Fruit fly (Drosophila melanogaster) whole organism, embryonic: ENCODE data around the gene CG32163.

Source experiments
- Antp ChIP-seq: fragments of 200-800 bp; sonication (Bioruptor generic); optimal IDR thresholded peaks from 3 replicates; lab custom pipeline; 2016; ENCODE audit warnings: missing biosample characterization, missing genetic modification characterization
- CG11093 ChIP-seq: fragments of 200-800 bp; sonication (Bioruptor generic); IDR thresholded peaks from 3 replicates; pipeline ENCODE4 v1.3.6; 2022; ENCODE audit warnings: missing biosample characterization, missing genetic modification characterization
- CG11723 ChIP-seq: fragments of 200-800 bp; sonication (Bioruptor generic); optimal IDR thresholded peaks from 2 replicates; lab custom pipeline; 2017; ENCODE audit warnings: missing biosample characterization, mild to moderate bottlenecking, missing genetic modification characterization
- CG13296 ChIP-seq: fragments of 200-800 bp; sonication (Bioruptor generic); optimal IDR thresholded peaks from 3 replicates; lab custom pipeline; 2018; ENCODE audit warnings: missing biosample characterization, mild to moderate bottlenecking, missing genetic modification characterization
- CG14667 ChIP-seq: fragments of 200-800 bp; sonication (Bioruptor generic); IDR thresholded peaks from 2 replicates; pipeline ENCODE4 v1.3.6; 2022; ENCODE audit warnings: missing biosample characterization, missing genetic modification characterization
- CG14710 ChIP-seq: fragments of 200-800 bp; sonication (Bioruptor generic); optimal IDR thresholded peaks from 3 replicates; lab custom pipeline; 2019; ENCODE audit warnings: missing biosample characterization, mild to moderate bottlenecking, missing genetic modification characterization, moderate library complexity
- CG15514 ChIP-seq: fragments of 200-800 bp; sonication (Bioruptor generic); optimal IDR thresholded peaks from 3 replicates; lab custom pipeline; 2017; ENCODE audit warnings: missing biosample characterization, missing genetic modification characterization, mild to moderate bottlenecking, moderate library complexity, missing genetic modification reagents
- CG16813 ChIP-seq: fragments of 200-800 bp; sonication (Bioruptor generic); IDR thresholded peaks from 3 replicates; pipeline ENCODE4 v1.3.6; 2022; ENCODE audit warnings: missing biosample characterization, missing genetic modification characterization; ENCODE audit not compliant: partially characterized antibody
- CG16815 ChIP-seq: fragments of 200-800 bp; sonication (Bioruptor generic); optimal IDR thresholded peaks from 3 replicates; lab custom pipeline; 2017; ENCODE audit warnings: missing biosample characterization, mild to moderate bottlenecking, missing genetic modification characterization
- CG16863 ChIP-seq: fragments of 200-800 bp; sonication (Bioruptor generic); optimal IDR thresholded peaks from 3 replicates; lab custom pipeline; 2016; ENCODE audit warnings: missing biosample characterization, missing genetic modification characterization
- CG18476 ChIP-seq: fragments of 200-800 bp; sonication (Bioruptor generic); optimal IDR thresholded peaks from 2 replicates; lab custom pipeline; 2016; ENCODE audit warnings: missing biosample characterization, mild to moderate bottlenecking, missing genetic modification characterization
- CG18599 ChIP-seq: fragments of 200-800 bp; sonication (Bioruptor generic); optimal IDR thresholded peaks from 3 replicates; lab custom pipeline; 2017; ENCODE audit warnings: missing biosample characterization, missing genetic modification characterization, mild to moderate bottlenecking, moderate library complexity, missing genetic modification reagents
- CG30020 ChIP-seq: fragments of 200-800 bp; optimal IDR thresholded peaks from 2 replicates; lab custom pipeline; 2019; ENCODE audit warnings: missing biosample characterization, mild to moderate bottlenecking, missing genetic modification characterization, moderate library complexity
- CG32772 ChIP-seq: fragments of 200-800 bp; sonication (Bioruptor generic); IDR thresholded peaks from 2 replicates; pipeline ENCODE4 v1.3.6; 2022; ENCODE audit warnings: missing biosample characterization, missing genetic modification characterization
- CG3407 ChIP-seq: fragments of 200-800 bp; sonication (Bioruptor generic); optimal IDR thresholded peaks from 2 replicates; lab custom pipeline; 2018; ENCODE audit warnings: missing biosample characterization, mild to moderate bottlenecking, missing genetic modification characterization
- CG4404 ChIP-seq: fragments of 200-800 bp; sonication (Bioruptor generic); IDR thresholded peaks from 2 replicates; pipeline ENCODE4 v1.3.6; 2022; ENCODE audit warnings: missing biosample characterization, missing genetic modification characterization
- CG4424 ChIP-seq: fragments of 200-800 bp; sonication (Bioruptor generic); optimal IDR thresholded peaks from 3 replicates; lab custom pipeline; 2016; ENCODE audit warnings: missing biosample characterization, missing genetic modification characterization
- CG4820 ChIP-seq: fragments of 200-800 bp; sonication (Bioruptor generic); optimal IDR thresholded peaks from 3 replicates; lab custom pipeline; 2016; ENCODE audit warnings: missing biosample characterization, missing genetic modification characterization
- CG6175 ChIP-seq: fragments of 200-800 bp; sonication (Bioruptor generic); IDR thresholded peaks from 3 replicates; pipeline ENCODE4 v1.3.6; 2022; ENCODE audit warnings: missing biosample characterization, missing genetic modification characterization
- CG6854 ChIP-seq: fragments of 200-800 bp; sonication (Bioruptor generic); optimal IDR thresholded peaks from 3 replicates; lab custom pipeline; 2017; ENCODE audit warnings: missing biosample characterization, mild to moderate bottlenecking, missing genetic modification characterization
- CG8944 ChIP-seq: fragments of 200-800 bp; sonication (Bioruptor generic); optimal IDR thresholded peaks from 3 replicates; lab custom pipeline; 2016; ENCODE audit warnings: missing biosample characterization, missing genetic modification characterization
- Dfd ChIP-seq, 2 experiments: fragments of >200 bp; optimal IDR thresholded peaks; 2 replicates each; lab custom pipeline; 2017; ENCODE audit warnings: missing biosample characterization in 2 of 2, missing genetic modification characterization in 2 of 2
- Dp ChIP-seq: fragments of 200-800 bp; sonication (Bioruptor generic); optimal IDR thresholded peaks from 2 replicates; lab custom pipeline; 2018; ENCODE audit warnings: missing biosample characterization, mild to moderate bottlenecking, missing genetic modification characterization, moderate library complexity
- Dref ChIP-seq: fragments of 200-800 bp; sonication (Bioruptor generic); IDR thresholded peaks from 2 replicates; pipeline ENCODE4 v1.3.6; 2022; ENCODE audit warnings: missing biosample characterization, missing genetic modification characterization
- Fer1 ChIP-seq: fragments of 200-800 bp; sonication (Bioruptor generic); optimal IDR thresholded peaks from 2 replicates; lab custom pipeline; 2017; ENCODE audit warnings: missing biosample characterization, mild to moderate bottlenecking, missing genetic modification characterization
- HLH4C ChIP-seq: fragments of 200-800 bp; sonication (Bioruptor generic); IDR thresholded peaks from 3 replicates; pipeline ENCODE4 v1.3.6; 2022; ENCODE audit warnings: missing biosample characterization, missing genetic modification characterization; ENCODE audit not compliant: partially characterized antibody
- HLHmδ ChIP-seq: fragments of 200-800 bp; sonication (Bioruptor generic); optimal IDR thresholded peaks from 2 replicates; lab custom pipeline; 2018; ENCODE audit warnings: missing biosample characterization, mild to moderate bottlenecking, missing genetic modification characterization, moderate library complexity
- MBD-R2 ChIP-seq: fragments of 200-800 bp; sonication (Bioruptor generic); IDR thresholded peaks from 2 replicates; pipeline ENCODE4 v1.3.6; 2022; ENCODE audit warnings: missing biosample characterization, missing genetic modification characterization
- MTF-1 ChIP-seq: fragments of 200-800 bp; sonication (Bioruptor generic); optimal IDR thresholded peaks from 2 replicates; lab custom pipeline; 2018; ENCODE audit warnings: missing biosample characterization, mild to moderate bottlenecking, missing genetic modification characterization, borderline replicate concordance
- Med ChIP-seq: fragments of 200-800 bp; sonication (Bioruptor generic); peaks from one replicate; lab custom pipeline; 2016; ENCODE audit warnings: missing biosample characterization, missing genetic modification characterization, mild to moderate bottlenecking, inconsistent platforms, moderate library complexity
- Nf-YB ChIP-seq: fragments of 200-800 bp; sonication (Bioruptor generic); optimal IDR thresholded peaks from 3 replicates; lab custom pipeline; 2019; ENCODE audit warnings: missing biosample characterization, mild to moderate bottlenecking, missing genetic modification characterization, moderate library complexity
- PHDP ChIP-seq: fragments of 200-800 bp; sonication (Bioruptor generic); optimal IDR thresholded peaks from 3 replicates; lab custom pipeline; 2018; ENCODE audit warnings: missing biosample characterization, mild to moderate bottlenecking, missing genetic modification characterization, moderate library complexity
- Rfx ChIP-seq: fragments of 200-800 bp; sonication (Bioruptor generic); IDR thresholded peaks from 2 replicates; pipeline ENCODE4 v1.3.6; 2022; ENCODE audit warnings: missing biosample characterization, missing genetic modification characterization
- Side ChIP-seq: fragments of 200-800 bp; sonication (Bioruptor generic); optimal IDR thresholded peaks from 2 replicates; lab custom pipeline; 2016; ENCODE audit warnings: missing biosample characterization, missing genetic modification characterization
- Sin3A ChIP-seq: fragments of >200 bp; optimal IDR thresholded peaks from 2 replicates; lab custom pipeline; 2018
- Sry-β ChIP-seq: fragments of 200-800 bp; sonication (Bioruptor generic); optimal IDR thresholded peaks from 2 replicates; lab custom pipeline; 2018; ENCODE audit warnings: missing biosample characterization, mild to moderate bottlenecking, missing genetic modification characterization, moderate library complexity
- Usf ChIP-seq: fragments of 200-800 bp; sonication (Bioruptor generic); optimal IDR thresholded peaks from 2 replicates; lab custom pipeline; 2017; ENCODE audit warnings: missing genotype, missing biosample characterization, missing genetic modification characterization
- Xrp1 ChIP-seq: fragments of 200-800 bp; sonication (Bioruptor generic); IDR thresholded peaks from 2 replicates; pipeline ENCODE4 v1.3.6; 2022; ENCODE audit warnings: missing biosample characterization, missing genetic modification characterization
- ash1 ChIP-seq: fragments of 200-800 bp; sonication (Bioruptor generic); optimal IDR thresholded peaks from 2 replicates; lab custom pipeline; 2018; ENCODE audit warnings: missing biosample characterization, mild to moderate bottlenecking, missing genetic modification characterization
- bbx ChIP-seq: fragments of 200-800 bp; sonication (Bioruptor generic); IDR thresholded peaks from 2 replicates; pipeline ENCODE4 v1.3.6; 2022; ENCODE audit warnings: missing biosample characterization, missing genetic modification characterization; ENCODE audit not compliant: partially characterized antibody
- crc ChIP-seq: fragments of 200-800 bp; sonication (Bioruptor generic); optimal IDR thresholded peaks from 2 replicates; lab custom pipeline; 2016; ENCODE audit warnings: missing biosample characterization, missing genetic modification characterization
- dimm ChIP-seq: fragments of 200-800 bp; sonication (Bioruptor generic); IDR thresholded peaks from 2 replicates; pipeline ENCODE4 v1.3.6; 2022; ENCODE audit warnings: missing biosample characterization, missing genetic modification characterization
- dm ChIP-seq: fragments of 200-800 bp; sonication (Bioruptor generic); optimal IDR thresholded peaks from 3 replicates; lab custom pipeline; 2016; ENCODE audit warnings: missing biosample characterization, missing genetic modification characterization
- fu2 ChIP-seq: fragments of 200-800 bp; sonication (Bioruptor generic); optimal IDR thresholded peaks from 2 replicates; lab custom pipeline; 2016; ENCODE audit warnings: missing biosample characterization, missing genetic modification characterization
- gce ChIP-seq: fragments of 200-800 bp; sonication (Bioruptor generic); IDR thresholded peaks from 3 replicates; pipeline ENCODE4 v1.3.6; 2022; ENCODE audit warnings: missing biosample characterization, missing genetic modification characterization
- gem ChIP-seq: fragments of 200-800 bp; sonication (Bioruptor generic); optimal IDR thresholded peaks from 2 replicates; lab custom pipeline; 2019; ENCODE audit warnings: missing biosample characterization, mild to moderate bottlenecking, missing genetic modification characterization, moderate library complexity
- lab ChIP-seq: fragments of 200-800 bp; sonication (Bioruptor generic); optimal IDR thresholded peaks from 3 replicates; lab custom pipeline; 2017; ENCODE audit warnings: missing biosample characterization, missing genetic modification characterization, mild to moderate bottlenecking, moderate library complexity, missing genetic modification reagents
- lilli ChIP-seq: fragments of 200-800 bp; sonication (Bioruptor generic); optimal IDR thresholded peaks from 3 replicates; lab custom pipeline; 2016; ENCODE audit warnings: missing biosample characterization, missing genetic modification characterization
- lmd ChIP-seq: fragments of 200-800 bp; sonication (Bioruptor generic); IDR thresholded peaks from 2 replicates; pipeline ENCODE4 v1.3.6; 2022; ENCODE audit warnings: missing biosample characterization, missing genetic modification characterization
- nau ChIP-seq: fragments of 200-800 bp; sonication (Bioruptor generic); optimal IDR thresholded peaks from 3 replicates; lab custom pipeline; 2017; ENCODE audit warnings: missing biosample characterization, mild to moderate bottlenecking, missing genetic modification characterization, missing genetic modification reagents
- tin ChIP-seq: fragments of 200-800 bp; sonication (Bioruptor generic); optimal IDR thresholded peaks from 3 replicates; lab custom pipeline; 2016; ENCODE audit warnings: missing biosample characterization, missing genetic modification characterization

CG32163 gene

DNA sequence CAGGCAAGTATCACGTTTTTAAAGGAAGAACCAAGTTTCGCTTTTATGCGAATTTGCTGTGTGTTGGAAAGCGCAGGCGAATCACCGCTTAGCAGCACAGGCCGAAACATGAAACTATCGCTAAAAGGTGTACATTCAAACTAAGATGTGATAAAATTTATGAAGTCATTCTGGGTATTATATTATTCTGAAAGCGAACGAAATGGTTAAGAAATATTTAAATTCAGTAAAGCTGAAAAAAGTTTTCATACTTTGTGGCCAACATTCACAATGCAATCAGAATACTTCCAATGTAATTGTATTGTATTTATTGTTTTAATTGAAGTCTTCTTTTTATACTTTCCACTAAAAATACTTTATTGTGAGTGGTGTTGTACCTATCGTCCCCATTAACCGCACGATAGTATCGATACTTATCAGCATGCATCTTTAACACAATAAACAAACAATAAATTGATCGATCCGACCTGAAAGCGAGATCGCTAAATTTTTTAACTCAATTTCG is 5.7 kb upstream of the CG32163 start, which contains the start of gene Smn (continued):
- TF ChIP-seq CG4404 = no peak
- peak; percentile 87 for TF ChIP-seq bbx
- no peak for TF ChIP-seq CG6854 (GFP tag; lab: Kevin White, UChicago)
- peak; percentile 44 for TF ChIP-seq tin
- TF ChIP-seq Med (GFP tag; lab: Kevin White, UChicago) = peak; percentile 88
- peak; percentile 31; the same call in 1 of the 2 replicates for TF ChIP-seq Rfx (GFP tag; lab: Robert Waterston, UW)
- TF ChIP-seq CG3407 (GFP tag; lab: Kevin White, UChicago) = peak; percentile 34
- TF ChIP-seq CG30020 = peak; percentile 31
- peak; percentile 47 for TF ChIP-seq PHDP (tag; lab: Kevin White, UChicago)
- peak; percentile 90 for TF ChIP-seq CG16813 (GFP tag; lab: Robert Waterston, UW)
- TF ChIP-seq Dfd (GFP tag; optimal IDR thresholded peaks at IDR 0.05; lab: Kevin White, UChicago) = no peak
- peak; percentile 37 for TF ChIP-seq CG4424 (GFP tag; lab: Kevin White, UChicago)
- peak; percentile 55 for TF ChIP-seq MBD-R2 (GFP tag; lab: Robert Waterston, UW)
- TF ChIP-seq HLH4C (GFP tag; lab: Robert Waterston, UW) = peak; percentile 81
- peak; percentile 73 for TF ChIP-seq lilli (GFP tag; lab: Kevin White, UChicago)
- peak; percentile 53 for TF ChIP-seq lab (GFP tag; lab: Kevin White, UChicago)
- TF ChIP-seq CG32772 (GFP tag; lab: Robert Waterston, UW) = no peak
- TF ChIP-seq Nf-YB (GFP tag; lab: Kevin White, UChicago) = peak; percentile 7
- TF ChIP-seq CG15514 = peak; percentile 57
- peak; percentile 32 for TF ChIP-seq Fer1 (GFP tag; lab: Kevin White, UChicago)
- TF ChIP-seq CG11723 (GFP tag; lab: Kevin White, UChicago) = peak; percentile 10
- TF ChIP-seq crc (GFP tag; lab: Kevin White, UChicago) = no peak
- no peak for TF ChIP-seq ash1 (GFP tag; lab: Kevin White, UChicago)
- TF ChIP-seq CG11093 = 0 out of 3 replicates have a peak, but pooled peaks have one; percentile 13
- peak; percentile 27 for TF ChIP-seq CG4820 (GFP tag; lab: Kevin White, UChicago)
- no peak for TF ChIP-seq CG16815 (GFP tag; lab: Kevin White, UChicago)
- TF ChIP-seq Sry-β = peak; percentile 3
- peak; percentile 69 for TF ChIP-seq CG18599 (GFP tag; lab: Kevin White, UChicago)
- no peak for TF ChIP-seq HLHmδ
- TF ChIP-seq lmd (GFP tag; lab: Robert Waterston, UW) = no peak
- TF ChIP-seq nau (GFP tag; lab: Kevin White, UChicago) = peak; percentile 16
- TF ChIP-seq MTF-1 = no peak
- TF ChIP-seq CG14710 (tag; lab: Kevin White, UChicago) = peak; percentile 68
- no peak for TF ChIP-seq CG14667
- TF ChIP-seq Xrp1 = no peak
- peak; percentile 65 for TF ChIP-seq Dref (GFP tag; lab: Robert Waterston, UW)
- TF ChIP-seq Antp (GFP tag; lab: Kevin White, UChicago) = peak; percentile 22
- no peak for TF ChIP-seq gce (GFP tag; lab: Robert Waterston, UW)
- TF ChIP-seq fu2 = peak; percentile 51
- TF ChIP-seq Usf = no peak
- peak; percentile 52 for TF ChIP-seq CG16863 (GFP tag; lab: Kevin White, UChicago)
- peak; percentile 27 for TF ChIP-seq CG13296 (GFP tag; lab: Kevin White, UChicago)
- TF ChIP-seq Side (GFP tag; lab: Kevin White, UChicago) = peak; percentile 67
- TF ChIP-seq Sin3A (lab: Kevin White, UChicago) = peak; percentile 37
- peak; percentile 18 for TF ChIP-seq CG18476 (GFP tag; lab: Kevin White, UChicago)
- TF ChIP-seq dimm (GFP tag; lab: Robert Waterston, UW) = no peak
- TF ChIP-seq CG6175 = no peak
- TF ChIP-seq dm (GFP tag; lab: Kevin White, UChicago) = peak; percentile 2
- peak; percentile 69 for TF ChIP-seq gem (tag; lab: Kevin White, UChicago)
- TF ChIP-seq CG8944 (GFP tag; lab: Kevin White, UChicago) = peak; percentile 22
- TF ChIP-seq Dp (GFP tag; lab: Kevin White, UChicago) = peak; percentile 45
